Worm (Caenorhabditis elegans) whole organism, L1 larva: ENCODE results near the gene lec-2.

ENCODE experiments used
- C04F5.9 ChIP-seq: sonication (generic microtip); optimal IDR thresholded peaks from 2 replicates; lab custom pipeline; 2016; ENCODE audit warnings: missing genetic modification characterization, missing compliant biosample characterization
- C34B4.2 ChIP-seq: sonication (generic microtip); optimal IDR thresholded peaks from 2 replicates; lab custom pipeline; 2017; ENCODE audit warnings: mild to moderate bottlenecking, missing genetic modification characterization, missing compliant biosample characterization
- aha-1 ChIP-seq: fragments of 150-350 bp; optimal IDR thresholded peaks from 2 replicates; lab custom pipeline; 2014; ENCODE audit warnings: missing biosample characterization, missing genetic modification characterization
- alr-1 ChIP-seq: fragments of 200-800 bp; sonication (Bioruptor generic); optimal IDR thresholded peaks from 2 replicates; lab custom pipeline; 2018; ENCODE audit warnings: borderline replicate concordance, mild to moderate bottlenecking, missing genetic modification characterization, missing compliant biosample characterization
- blmp-1 ChIP-seq: fragments of 150-350 bp; optimal IDR thresholded peaks from 2 replicates; lab custom pipeline; 2014; ENCODE audit warnings: missing biosample characterization, missing genetic modification characterization
- ceh-8 ChIP-seq: fragments of 200-800 bp; sonication (Bioruptor generic); optimal IDR thresholded peaks from 2 replicates; lab custom pipeline; 2018; ENCODE audit warnings: mild to moderate bottlenecking, missing genetic modification characterization, moderate library complexity, missing compliant biosample characterization
- ceh-82 ChIP-seq, 3 experiments: fragments of 150-350 bp in 1 of 3; sonication (generic microtip) in 2 of 3; optimal IDR thresholded peaks; 2 replicates each; lab custom pipeline; 2014 to 2017; ENCODE audit warnings: missing biosample characterization in 3 of 3, missing genetic modification characterization in 3 of 3
- ceh-88 ChIP-seq: fragments of 200-800 bp; sonication (Bioruptor generic); IDR thresholded peaks from 2 replicates; pipeline ENCODE4 v1.3.6; 2022; ENCODE audit warnings: missing genetic modification characterization, missing compliant biosample characterization
- dpl-1 ChIP-seq, 3 experiments: fragments of 150-350 bp in 2 of 3; sonication (generic microtip) in 1 of 3; optimal IDR thresholded peaks; 2 replicates each; lab custom pipeline; 2014 to 2017; ENCODE audit warnings: missing biosample characterization in 3 of 3, missing genetic modification characterization in 3 of 3, missing genetic modification reagents in 3 of 3
- efl-1 ChIP-seq, 4 experiments: fragments of 150-350 bp; optimal IDR thresholded peaks in 3 of 4; peaks in 1 of 4; 1 replicate in 1 of 4; 2 replicates in 3 of 4; lab custom pipeline; 2014; ENCODE audit warnings: missing biosample characterization in 2 of 4, missing genetic modification characterization in 2 of 4, missing genetic modification reagents in 2 of 4
- efl-3 ChIP-seq: fragments of 200-800 bp; sonication (Bioruptor generic); optimal IDR thresholded peaks from 2 replicates; lab custom pipeline; 2018; ENCODE audit warnings: mild to moderate bottlenecking, missing genetic modification characterization, missing compliant biosample characterization
- ets-5 ChIP-seq: fragments of 200-800 bp; sonication (Bioruptor generic); IDR thresholded peaks from 2 replicates; pipeline ENCODE4 v1.3.6; 2022; ENCODE audit warnings: missing genetic modification characterization, missing compliant biosample characterization
- fkh-10 ChIP-seq: sonication (generic microtip); optimal IDR thresholded peaks from 2 replicates; lab custom pipeline; 2017; ENCODE audit warnings: missing biosample characterization, missing genetic modification reagents, missing genetic modification characterization
- fkh-4 ChIP-seq: sonication (generic microtip); optimal IDR thresholded peaks from 2 replicates; lab custom pipeline; 2016; ENCODE audit warnings: missing compliant biosample characterization, missing genetic modification characterization, borderline replicate concordance
- fkh-8 ChIP-seq: sonication (generic microtip); optimal IDR thresholded peaks from 2 replicates; lab custom pipeline; 2016; ENCODE audit warnings: mild to moderate bottlenecking, missing genetic modification characterization, missing compliant biosample characterization
- hlh-17 ChIP-seq: fragments of 200-800 bp; sonication (Bioruptor generic); optimal IDR thresholded peaks from 2 replicates; lab custom pipeline; 2018; ENCODE audit warnings: missing genetic modification characterization, mild to moderate bottlenecking, missing compliant biosample characterization, moderate library complexity, borderline replicate concordance
- irx-1 ChIP-seq: sonication (generic microtip); optimal IDR thresholded peaks from 2 replicates; lab custom pipeline; 2016; ENCODE audit warnings: missing genetic modification characterization, missing compliant biosample characterization
- jun-1 ChIP-seq: fragments of 150-350 bp; optimal IDR thresholded peaks from 2 replicates; lab custom pipeline; 2014; ENCODE audit warnings: missing biosample characterization, missing genetic modification reagents, missing genetic modification characterization
- lin-13 ChIP-seq: fragments of 150-350 bp; optimal IDR thresholded peaks from 2 replicates; lab custom pipeline; 2014; ENCODE audit warnings: missing biosample characterization, missing genetic modification reagents, missing genetic modification characterization
- lin-14 ChIP-seq: fragments of 200-800 bp; sonication (Bioruptor generic); optimal IDR thresholded peaks from 2 replicates; lab custom pipeline; 2018; ENCODE audit warnings: mild to moderate bottlenecking, missing genetic modification characterization, moderate library complexity, missing compliant biosample characterization
- lin-15B ChIP-seq: fragments of 150-350 bp; sonication (generic microtip); optimal IDR thresholded peaks from 3 replicates; lab custom pipeline; 2014; ENCODE audit warnings: missing biosample characterization, missing genetic modification characterization
- lin-39 ChIP-seq: fragments of 150-350 bp; optimal IDR thresholded peaks from 2 replicates; lab custom pipeline; 2014; ENCODE audit warnings: missing biosample characterization, missing genetic modification reagents, missing genetic modification characterization
- lir-3 ChIP-seq: sonication (generic microtip); optimal IDR thresholded peaks from 2 replicates; lab custom pipeline; 2016; ENCODE audit warnings: mild to moderate bottlenecking, missing genetic modification characterization, moderate library complexity, missing compliant biosample characterization; ENCODE audit not compliant: poor library complexity
- mab-9 ChIP-seq: fragments of 200-800 bp; sonication (Bioruptor generic); IDR thresholded peaks from 2 replicates; pipeline ENCODE4 v1.3.6; 2022; ENCODE audit warnings: missing genetic modification reagents, missing genetic modification characterization, missing compliant biosample characterization
- mep-1 ChIP-seq: fragments of 150-350 bp; optimal IDR thresholded peaks from 2 replicates; lab custom pipeline; 2014; ENCODE audit warnings: missing biosample characterization, missing genetic modification characterization
- nhr-19 ChIP-seq: fragments of 200-800 bp; sonication (Bioruptor generic); conservative IDR thresholded peaks from 2 replicates; pipeline ENCODE4 v1.3.6; 2022; ENCODE audit warnings: missing genetic modification characterization, missing compliant biosample characterization
- nhr-20 ChIP-seq: sonication (generic microtip); optimal IDR thresholded peaks from 2 replicates; lab custom pipeline; 2016; ENCODE audit warnings: mild to moderate bottlenecking, missing genetic modification characterization, missing compliant biosample characterization
- nhr-237 ChIP-seq: fragments of 150-350 bp; optimal IDR thresholded peaks from 2 replicates; lab custom pipeline; 2014; ENCODE audit warnings: missing biosample characterization, missing genetic modification characterization
- nhr-28 ChIP-seq: fragments of 150-350 bp; optimal IDR thresholded peaks from 2 replicates; lab custom pipeline; 2014; ENCODE audit warnings: missing biosample characterization, missing genetic modification characterization
- nhr-85 ChIP-seq: sonication (generic microtip); peaks from one replicate; lab custom pipeline; 2016; ENCODE audit warnings: missing genetic modification characterization, inconsistent platforms, missing compliant biosample characterization
- pag-3 ChIP-seq: sonication (generic microtip); optimal IDR thresholded peaks from 2 replicates; lab custom pipeline; 2017; ENCODE audit warnings: missing genetic modification characterization, mild to moderate bottlenecking, missing compliant biosample characterization, antibody characterized with exemption, borderline replicate concordance; ENCODE audit not compliant: insufficient read depth
- pax-3 ChIP-seq: fragments of 200-800 bp; sonication (Bioruptor generic); optimal IDR thresholded peaks from 2 replicates; lab custom pipeline; 2018; ENCODE audit warnings: mild to moderate bottlenecking, missing genetic modification characterization, moderate library complexity, missing compliant biosample characterization
- snpc-4 ChIP-seq: fragments of 150-350 bp; optimal IDR thresholded peaks from 2 replicates; lab custom pipeline; 2014; ENCODE audit warnings: missing biosample characterization, missing genetic modification characterization
- snu-23 ChIP-seq: sonication (generic microtip); optimal IDR thresholded peaks from 2 replicates; lab custom pipeline; 2016; ENCODE audit warnings: missing genetic modification characterization, missing compliant biosample characterization
- sox-4 ChIP-seq: sonication (generic microtip); optimal IDR thresholded peaks from 2 replicates; lab custom pipeline; 2016; ENCODE audit warnings: missing genetic modification characterization, missing compliant biosample characterization
- swsn-7 ChIP-seq: sonication (generic microtip); optimal IDR thresholded peaks from 2 replicates; lab custom pipeline; 2016; ENCODE audit warnings: missing genetic modification characterization, missing compliant biosample characterization
- tlp-1 ChIP-seq: fragments of 150-350 bp; optimal IDR thresholded peaks from 2 replicates; lab custom pipeline; 2014; ENCODE audit warnings: missing biosample characterization, missing genetic modification characterization
- unc-62 ChIP-seq: fragments of 150-350 bp; optimal IDR thresholded peaks from 2 replicates; lab custom pipeline; 2014; ENCODE audit warnings: missing biosample characterization, missing genetic modification reagents, missing genetic modification characterization
- unc-86 ChIP-seq: sonication (generic microtip); optimal IDR thresholded peaks from 2 replicates; lab custom pipeline; 2016; ENCODE audit warnings: missing genetic modification characterization, missing compliant biosample characterization
- unc-98 ChIP-seq: fragments of 200-800 bp; sonication (Bioruptor generic); IDR thresholded peaks from 2 replicates; pipeline ENCODE4 v1.3.6; 2022; ENCODE audit warnings: missing genetic modification characterization, missing compliant biosample characterization
- xbp-1 ChIP-seq: sonication (generic microtip); optimal IDR thresholded peaks from 2 replicates; lab custom pipeline; 2016; ENCODE audit warnings: missing genetic modification characterization, missing compliant biosample characterization
- ztf-11 ChIP-seq, 2 experiments: sonication (generic microtip); optimal IDR thresholded peaks; 2 replicates each; lab custom pipeline; 2016 to 2017; ENCODE audit warnings: missing genetic modification characterization in 2 of 2, missing biosample characterization in 1 of 2, missing compliant biosample characterization in 1 of 2

Gene lec-2

DNA sequence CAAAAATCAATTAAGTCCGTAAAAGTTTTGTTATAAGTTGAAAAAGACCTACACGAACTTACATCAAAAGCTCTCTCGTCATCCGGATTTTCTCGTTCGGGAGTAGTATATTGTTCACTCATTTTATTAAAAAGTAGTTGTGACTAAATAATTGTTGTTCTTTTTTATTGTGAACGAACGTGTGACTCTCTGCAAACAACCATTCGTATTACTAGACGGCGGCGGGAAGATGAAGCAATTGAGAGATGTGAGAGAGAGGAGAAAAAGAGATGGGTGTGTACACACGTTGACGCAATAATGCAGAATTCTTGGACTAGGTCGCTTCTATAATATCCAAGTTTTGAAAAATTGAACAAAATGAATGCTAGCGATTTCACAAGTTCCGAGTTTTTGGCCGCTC is 29.0 kb upstream of the lec-2 start, which contains the start of the genes F52H3.11 and bath-38 (continued):
- TF ChIP-seq hlh-17 (GFP tag; lab: Kevin White, UChicago) = no peak
- no peak for TF ChIP-seq unc-62 (GFP tag; lab: Kevin White, UChicago)
- TF ChIP-seq swsn-7 (tag; lab: Kevin White, UChicago) = peak; percentile 36
- TF ChIP-seq aha-1 (tag; lab: Kevin White, UChicago) = no peak
- TF ChIP-seq tlp-1 (tag; lab: Kevin White, UChicago) = no peak
- TF ChIP-seq nhr-85 = peak; percentile 69
- TF ChIP-seq fkh-10 (GFP tag; lab: Kevin White, UChicago) = no peak
- TF ChIP-seq irx-1 (tag; lab: Kevin White, UChicago) = no peak
- peak; percentile 54 to 56 for TF ChIP-seq efl-1 (optimal IDR thresholded peaks at IDR 0.05; lab: Kevin White, UChicago)
- peak; percentile 54 to 90 for TF ChIP-seq efl-1 (GFP tag; optimal IDR thresholded peaks at IDR 0.05 in 1 of 2; lab: Kevin White, UChicago)
- TF ChIP-seq ets-5 = no peak
- TF ChIP-seq lin-39 (tag; lab: Kevin White, UChicago) = no peak
- no peak for TF ChIP-seq jun-1 (tag; lab: Kevin White, UChicago)
- no peak for TF ChIP-seq mab-9 (GFP tag; lab: Robert Waterston, UW)
- no peak for TF ChIP-seq C34B4.2
- TF ChIP-seq lin-14 (GFP tag; lab: Kevin White, UChicago) = peak; percentile 64
- peak; percentile 56 for TF ChIP-seq blmp-1 (tag; lab: Kevin White, UChicago)
- no peak for TF ChIP-seq lir-3 (tag; lab: Kevin White, UChicago)
- TF ChIP-seq snu-23 (GFP tag; lab: Kevin White, UChicago) = peak; percentile 54
- no peak for TF ChIP-seq nhr-237 (tag; lab: Kevin White, UChicago)
- TF ChIP-seq ceh-8 (GFP tag; lab: Kevin White, UChicago) = no peak
- peak; percentile 57 for TF ChIP-seq mep-1 (tag; lab: Kevin White, UChicago)
- no peak for TF ChIP-seq nhr-28 (tag; lab: Kevin White, UChicago)
- no peak for TF ChIP-seq ztf-11 (tag; optimal IDR thresholded peaks at IDR 0.05; lab: Kevin White, UChicago)
- no peak for TF ChIP-seq pax-3 (tag; lab: Kevin White, UChicago)
- TF ChIP-seq alr-1 (tag; lab: Kevin White, UChicago) = no peak
- TF ChIP-seq nhr-19 (GFP tag; lab: Robert Waterston, UW) = no peak
- TF ChIP-seq efl-3 (GFP tag; lab: Kevin White, UChicago) = no peak
- peak; percentile 15 to 62 (median 53) for TF ChIP-seq dpl-1 (GFP tag; optimal IDR thresholded peaks at IDR 0.05; lab: Kevin White, UChicago)
- TF ChIP-seq ceh-82 (tag; optimal IDR thresholded peaks at IDR 0.05; lab: Kevin White, UChicago) = peak in 1 of 3 experiments; percentile 25
- TF ChIP-seq xbp-1 = peak; percentile 32

DNA sequence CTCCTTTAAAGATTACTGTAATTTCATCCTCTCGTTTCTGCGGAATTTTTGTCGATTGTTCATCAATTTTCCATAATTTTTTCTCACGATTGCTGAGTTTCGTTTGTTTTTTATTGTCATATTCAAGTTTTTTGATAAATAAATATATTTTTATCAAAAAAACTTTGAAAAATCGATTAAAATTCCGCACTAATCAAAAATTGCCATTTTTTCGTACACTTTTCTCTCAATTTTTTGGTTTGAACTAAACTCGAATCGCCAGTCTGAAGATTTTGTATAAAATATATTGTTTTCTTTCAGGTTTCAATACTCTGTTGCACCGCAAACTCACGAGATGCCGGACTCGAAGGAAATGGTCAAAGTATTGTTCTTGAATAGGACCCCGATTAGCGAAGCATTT is 24.9 kb upstream of the lec-2 start, which contains the start of gene ogr-2:
TSS of gene ogr-2 (plus strand) at position 301 of the 400 bp plus-strand sequence.
- no peak for TF ChIP-seq mep-1 (tag; lab: Kevin White, UChicago)
- no peak for TF ChIP-seq fkh-8 (tag; lab: Kevin White, UChicago)
- TF ChIP-seq hlh-17 (GFP tag; lab: Kevin White, UChicago) = no peak
- TF ChIP-seq ztf-11 (tag; optimal IDR thresholded peaks at IDR 0.05; lab: Kevin White, UChicago) = no peak
- no peak for TF ChIP-seq ceh-88 (GFP tag; lab: Robert Waterston, UW)
- no peak for TF ChIP-seq unc-86 (tag; lab: Kevin White, UChicago)
- no peak for TF ChIP-seq C04F5.9 (tag; lab: Kevin White, UChicago)
- TF ChIP-seq snpc-4 (tag; lab: Kevin White, UChicago) = no peak
- TF ChIP-seq lin-13 (GFP tag; lab: Kevin White, UChicago) = no peak
- TF ChIP-seq pag-3 (tag; lab: Kevin White, UChicago) = no peak
- no peak for TF ChIP-seq fkh-4 (tag; lab: Kevin White, UChicago)
- no peak for TF ChIP-seq pax-3 (tag; lab: Kevin White, UChicago)
- no peak for TF ChIP-seq sox-4 (tag; lab: Kevin White, UChicago)
- TF ChIP-seq lin-15B (tag; lab: Kevin White, UChicago) = no peak
- no peak for TF ChIP-seq unc-98
- no peak for TF ChIP-seq nhr-20 (tag; lab: Kevin White, UChicago)
- TF ChIP-seq fkh-10 (GFP tag; lab: Kevin White, UChicago) = no peak
